Fruit fly (Drosophila melanogaster) Kc167 (cell line): ENCODE data around the gene CG13008.

Experiments used
- Myc ChIP-seq: fragments of >200 bp; optimal IDR thresholded peaks from 2 replicates; lab custom pipeline; 2017; ENCODE audit warnings: missing external identifiers
- Sin3A ChIP-seq: fragments of >200 bp; optimal IDR thresholded peaks from 2 replicates; lab custom pipeline; 2018; ENCODE audit warnings: missing external identifiers
- h ChIP-seq: fragments of >200 bp; optimal IDR thresholded peaks from 3 replicates; lab custom pipeline; 2018; ENCODE audit warnings: missing external identifiers
- insv ChIP-seq: fragments of >200 bp; optimal IDR thresholded peaks from 3 replicates; lab custom pipeline; 2018; ENCODE audit warnings: missing external identifiers
- psq ChIP-seq: fragments of >200 bp; optimal IDR thresholded peaks from 2 replicates; lab custom pipeline; 2017; ENCODE audit warnings: missing external identifiers
- ttk ChIP-seq: sonication (Bioruptor generic); optimal IDR thresholded peaks from 2 replicates; lab custom pipeline; 2017; ENCODE audit warnings: missing external identifiers

CG13008 gene

dm6 chrX:16711003-16711402 lies at the start of gene CG13008:
TSS of gene CG13008 (plus strand) at chrX:16711303.
- no peak for TF ChIP-seq insv (lab: Kevin White, UChicago)
- TF ChIP-seq ttk (lab: Kevin White, UChicago), result no peak
- TF ChIP-seq psq (lab: Kevin White, UChicago), result no peak
- no peak for TF ChIP-seq Sin3A
- no peak for TF ChIP-seq Myc (lab: Kevin White, UChicago)
- no peak for TF ChIP-seq h (lab: Kevin White, UChicago)

DNA sequence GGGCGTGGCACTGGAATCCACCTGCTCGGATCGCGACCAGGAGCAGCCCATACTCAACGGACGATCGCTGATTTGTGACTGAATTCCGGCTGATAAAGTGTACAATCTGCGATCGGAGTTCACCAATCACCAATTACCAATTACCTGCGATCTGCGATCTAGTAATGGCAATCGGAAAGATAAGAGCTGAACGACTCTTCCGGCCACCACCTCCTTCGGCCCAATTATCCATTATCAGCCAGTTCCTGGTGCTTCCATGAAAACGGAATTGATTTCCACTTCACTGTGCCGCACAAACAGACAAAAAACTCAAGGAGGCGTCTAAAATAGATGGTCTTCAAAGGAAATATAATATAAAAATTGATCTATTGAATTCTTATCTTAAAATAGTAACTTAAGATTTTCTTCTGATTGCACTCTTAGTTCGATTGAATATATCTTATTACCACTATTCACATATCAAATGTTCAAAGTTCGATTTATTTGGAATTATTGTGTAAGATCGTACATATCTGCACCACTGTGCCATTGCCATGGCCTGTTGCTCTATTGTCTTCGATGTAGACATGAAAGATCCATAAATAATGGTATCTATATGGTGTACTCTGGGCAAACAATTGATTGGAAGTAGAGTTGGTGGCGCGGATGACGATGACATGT lies 46.6 kb upstream of the CG13008 start, which contains the start of gene CG15865:
Gene CG15865 (minus strand): TSS at position 51 of the 660 bp plus-strand sequence.
- TF ChIP-seq Sin3A (no peak), h (lab: Kevin White, UChicago) (no peak)

dm6 chrX:16669849-16670248 lies 41.3 kb upstream of the CG13008 start:
- no peak for TF ChIP-seq insv (lab: Kevin White, UChicago)
- TF ChIP-seq ttk (lab: Kevin White, UChicago), result no peak
- no peak for TF ChIP-seq psq (lab: Kevin White, UChicago)
- TF ChIP-seq Sin3A, result no peak
- no peak for TF ChIP-seq h (lab: Kevin White, UChicago)
- no peak for TF ChIP-seq Myc (lab: Kevin White, UChicago)

dm6 chrX:16670262-16670661 lies 40.8 kb upstream of the CG13008 start:
- TF ChIP-seq Myc (lab: Kevin White, UChicago) (no peak), insv (lab: Kevin White, UChicago) (no peak), ttk (lab: Kevin White, UChicago) (no peak), h (lab: Kevin White, UChicago) (no peak), Sin3A (no peak), psq (lab: Kevin White, UChicago) (no peak)

DNA sequence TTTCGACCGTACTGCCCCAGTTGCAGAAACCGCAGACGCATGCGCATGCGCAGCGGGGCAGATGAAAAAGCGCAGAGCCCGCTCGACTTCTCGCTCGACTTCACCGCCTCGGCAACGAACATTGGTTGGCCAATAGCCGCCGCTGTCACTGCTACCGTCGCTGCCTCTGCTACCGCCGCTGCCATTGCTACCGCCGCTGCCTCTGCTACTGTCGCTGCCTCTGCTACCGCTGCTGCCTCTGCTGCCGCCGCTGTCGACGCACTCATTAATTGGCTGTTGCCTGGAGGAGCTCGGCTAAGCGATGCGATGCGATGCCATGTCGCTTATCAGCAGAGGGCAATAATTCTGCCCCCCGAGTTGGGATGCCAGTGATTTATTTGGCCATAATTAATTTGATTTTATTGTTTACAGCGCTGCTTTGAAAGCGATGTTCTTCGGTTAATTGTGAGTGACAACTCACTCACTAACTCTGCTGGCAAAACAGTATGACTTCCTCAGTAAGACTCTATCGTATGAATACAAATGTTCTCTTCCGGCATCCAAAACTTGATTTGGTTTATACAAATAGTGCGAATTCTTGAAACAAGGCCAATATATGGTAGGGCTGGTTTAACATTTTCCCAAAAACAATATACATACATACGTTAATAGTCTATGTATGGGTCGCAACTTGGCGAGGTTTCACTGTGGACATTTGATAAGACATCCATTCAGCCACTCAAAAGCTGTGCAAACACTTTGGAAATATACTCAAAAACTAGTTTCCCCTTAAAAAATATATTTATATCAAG lies 40.2 kb upstream of the CG13008 start:
- no peak for TF ChIP-seq insv (lab: Kevin White, UChicago)
- no peak for TF ChIP-seq Myc (lab: Kevin White, UChicago)
- no peak for TF ChIP-seq ttk (lab: Kevin White, UChicago)
- no peak for TF ChIP-seq Sin3A
- no peak for TF ChIP-seq h (lab: Kevin White, UChicago)
- TF ChIP-seq psq (lab: Kevin White, UChicago), result no peak

- no peak for TF ChIP-seq ttk (lab: Kevin White, UChicago)
- TF ChIP-seq Myc (lab: Kevin White, UChicago), result no peak
- no peak for TF ChIP-seq insv (lab: Kevin White, UChicago)
- no peak for TF ChIP-seq h (lab: Kevin White, UChicago)
- no peak for TF ChIP-seq psq (lab: Kevin White, UChicago)
- TF ChIP-seq Sin3A, result no peak
These were observed 38.2 kb upstream of the CG13008 start for dm6 chrX:16672904-16673303.

DNA sequence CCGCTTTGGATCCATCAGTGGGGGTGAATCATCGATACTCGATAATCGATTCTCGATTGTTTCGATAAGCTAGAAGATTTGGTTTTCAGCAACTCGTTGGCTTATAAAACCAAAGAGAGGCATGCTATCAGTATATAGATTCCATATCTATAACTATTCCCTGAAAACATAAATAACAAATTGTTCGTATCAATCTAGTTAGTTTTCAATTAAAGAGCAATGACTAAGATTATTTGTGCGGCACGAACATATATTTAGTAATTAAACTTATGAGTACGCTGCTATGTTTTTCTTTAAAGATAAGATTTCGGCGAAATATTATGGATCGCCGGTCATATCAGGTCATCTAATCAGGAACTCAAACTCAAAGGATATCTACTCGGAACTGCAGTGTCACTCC lies 36.6 kb upstream of the CG13008 start:
- TF ChIP-seq h (lab: Kevin White, UChicago) (no peak), Myc (lab: Kevin White, UChicago) (no peak), ttk (lab: Kevin White, UChicago) (no peak), Sin3A (no peak), insv (lab: Kevin White, UChicago) (no peak), psq (lab: Kevin White, UChicago) (no peak)

DNA sequence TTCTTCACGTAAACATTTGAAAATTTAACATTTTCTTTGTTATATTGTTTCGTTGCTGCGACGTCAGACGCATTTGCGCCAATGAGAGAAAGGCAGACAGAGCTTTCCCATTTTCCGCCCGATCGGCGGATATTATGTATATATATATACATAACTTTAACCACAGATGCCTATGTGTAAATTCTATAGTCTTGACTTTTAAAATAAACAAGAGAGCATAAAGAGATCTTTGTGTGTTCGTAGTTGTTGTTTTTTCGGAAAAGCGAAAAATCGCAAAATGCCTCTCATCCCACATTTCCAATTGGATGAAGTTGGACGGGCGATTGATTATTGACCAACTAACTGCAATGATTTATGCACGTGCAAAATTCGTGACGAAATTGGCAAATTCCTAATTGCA lies 34.5 kb upstream of the CG13008 start, which contains the start of gene CG13012:
Gene CG13012 (minus strand): TSS at position 101 of the 400 bp plus-strand sequence.
- no peak for TF ChIP-seq Sin3A
- no peak for TF ChIP-seq Myc (lab: Kevin White, UChicago)
- no peak for TF ChIP-seq insv (lab: Kevin White, UChicago)
- no peak for TF ChIP-seq h (lab: Kevin White, UChicago)

dm6 chrX:16677163-16677562 lies 33.9 kb upstream of the CG13008 start:
- TF ChIP-seq h (lab: Kevin White, UChicago), result no peak
- no peak for TF ChIP-seq Myc (lab: Kevin White, UChicago)
- TF ChIP-seq Sin3A, result no peak
- no peak for TF ChIP-seq psq (lab: Kevin White, UChicago)
- no peak for TF ChIP-seq insv (lab: Kevin White, UChicago)
- TF ChIP-seq ttk (lab: Kevin White, UChicago), result no peak

DNA sequence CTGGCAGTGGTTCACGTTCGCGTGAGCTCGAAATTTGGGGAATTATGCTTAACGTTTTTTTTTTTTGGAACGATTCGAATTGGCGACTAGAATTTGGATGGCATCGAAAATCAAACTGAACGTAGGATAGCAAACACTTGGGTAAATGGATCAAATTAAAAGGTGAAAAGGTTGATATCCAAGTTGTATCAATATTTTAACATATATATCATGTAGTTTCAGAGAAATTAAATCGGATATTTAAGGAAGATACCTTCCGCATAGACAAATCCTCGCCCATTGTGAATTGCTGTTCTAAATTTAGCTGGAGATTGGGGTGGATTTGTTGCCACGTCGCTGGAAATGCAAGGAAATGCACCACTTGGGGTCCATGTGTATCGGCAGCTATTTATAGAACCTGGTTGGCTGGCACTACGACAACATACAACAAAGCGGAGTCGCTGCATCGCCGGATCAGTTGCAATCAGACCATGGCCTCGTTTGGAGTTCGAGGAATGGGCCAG lies 32.2 kb upstream of the CG13008 start, which contains the start of the genes CG13010 and sing:
Gene CG13010 (minus strand): TSS at position 101 of the 503 bp plus-strand sequence.
Gene sing (plus strand): TSS at position 453 of the 503 bp plus-strand sequence.
- TF ChIP-seq Myc (lab: Kevin White, UChicago) (no peak), h (lab: Kevin White, UChicago) (no peak), ttk (lab: Kevin White, UChicago) (no peak), psq (lab: Kevin White, UChicago) (no peak), Sin3A (no peak), insv (lab: Kevin White, UChicago) (no peak)

- no peak for TF ChIP-seq insv (lab: Kevin White, UChicago)
- no peak for TF ChIP-seq h (lab: Kevin White, UChicago)
- TF ChIP-seq Myc (lab: Kevin White, UChicago), result no peak
- TF ChIP-seq ttk (lab: Kevin White, UChicago), result no peak
- TF ChIP-seq Sin3A, result no peak
- TF ChIP-seq psq (lab: Kevin White, UChicago), result no peak
These were observed 27.3 kb upstream of the CG13008 start, which contains the start of gene Axs for dm6 chrX:16683765-16684164. TSS of gene Axs (minus strand) at chrX:16683895.
